Fruit fly (Drosophila melanogaster) whole organism: ENCODE measurements around the gene jdp.

ENCODE experiments used
- CG8478 ChIP-seq: fragments of >200 bp; optimal IDR thresholded peaks from 2 replicates; lab custom pipeline; 2018; ENCODE audit warnings: inconsistent platforms
- Dll ChIP-seq: fragments of >200 bp; optimal IDR thresholded peaks from 2 replicates; lab custom pipeline; 2017
- EcR ChIP-seq, 2 experiments: fragments of >200 bp; optimal IDR thresholded peaks; 2 replicates each; lab custom pipeline; 2017; ENCODE audit warnings: missing biosample characterization in 2 of 2, missing genetic modification characterization in 2 of 2, missing genetic modification reagents in 2 of 2
- pan ChIP-seq: fragments of >200 bp; optimal IDR thresholded peaks from 2 replicates; lab custom pipeline; 2017
- psq ChIP-seq: fragments of >200 bp; optimal IDR thresholded peaks from 2 replicates; lab custom pipeline; 2017
- usp ChIP-seq: fragments of >200 bp; optimal IDR thresholded peaks from 2 replicates; lab custom pipeline; 2017; ENCODE audit warnings: missing biosample characterization, missing genetic modification characterization, mixed read lengths

Gene jdp

dm6 chr3R:30476367-30476766, 50.5 kb downstream of the jdp start, which contains the start of gene spdo:
Gene spdo, plus strand, starts transcription at chr3R:30476684.
- TF ChIP-seq usp (GFP tag; lab: Kevin White, UChicago) (no peak), pan (lab: Kevin White, UChicago) (no peak), CG8478 (no peak), Dll (lab: Kevin White, UChicago) (no peak), EcR (GFP tag; optimal IDR thresholded peaks at IDR 0.05; lab: Kevin White, UChicago) (no peak), psq (lab: Kevin White, UChicago) (no peak)

DNA sequence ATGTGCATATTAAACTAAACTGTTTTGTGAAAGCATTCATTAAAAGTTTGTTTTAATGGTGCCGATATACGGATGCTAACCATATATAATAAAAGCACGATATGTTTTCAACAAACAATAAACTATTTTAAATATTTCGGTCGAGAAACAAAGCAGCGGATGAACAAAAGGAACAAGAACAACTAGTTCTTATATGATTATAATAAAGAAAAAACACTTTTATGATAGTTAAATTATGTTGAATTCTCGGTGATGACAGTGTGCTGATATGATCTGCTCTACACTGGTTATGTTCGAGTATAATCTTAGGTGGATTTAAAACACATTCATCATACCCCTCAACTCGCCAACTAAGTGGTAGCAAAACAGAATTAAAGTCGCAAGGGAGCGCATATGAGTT, 50.9 kb downstream of the jdp start:
- no peak for TF ChIP-seq usp (GFP tag; lab: Kevin White, UChicago)
- peak; percentile 19 for TF ChIP-seq pan (lab: Kevin White, UChicago)

DNA sequence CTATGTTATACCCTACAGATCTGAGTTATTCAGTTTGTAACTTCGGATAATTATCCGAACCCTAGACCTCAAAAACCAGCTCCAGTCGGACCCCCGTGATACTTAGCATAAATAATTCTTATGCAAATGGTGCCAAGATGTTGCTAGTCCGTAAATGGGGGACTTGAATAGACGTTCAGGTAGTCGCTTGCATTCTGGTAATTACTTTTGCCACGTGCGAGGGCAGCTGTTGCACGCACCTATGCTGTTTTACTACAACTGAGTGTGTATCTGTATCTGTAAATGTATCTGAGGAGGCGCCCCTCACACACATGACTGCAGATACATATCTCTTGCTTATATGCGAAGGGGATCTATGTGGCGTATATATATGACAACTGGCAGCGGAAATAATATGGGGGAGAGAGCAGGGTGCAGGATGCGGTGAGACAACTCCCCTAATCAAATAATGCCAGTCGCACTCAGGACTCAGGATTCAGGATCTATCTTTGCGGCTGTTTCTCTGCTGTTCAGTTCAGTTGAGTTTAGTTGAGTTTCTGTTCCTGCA, 52.1 kb downstream of the jdp start:
- TF ChIP-seq CG8478 (no peak), usp (GFP tag; lab: Kevin White, UChicago) (no peak), EcR (GFP tag; optimal IDR thresholded peaks at IDR 0.05; lab: Kevin White, UChicago) (no peak), Dll (lab: Kevin White, UChicago) (no peak), psq (lab: Kevin White, UChicago) (no peak), pan (lab: Kevin White, UChicago) (no peak)

DNA sequence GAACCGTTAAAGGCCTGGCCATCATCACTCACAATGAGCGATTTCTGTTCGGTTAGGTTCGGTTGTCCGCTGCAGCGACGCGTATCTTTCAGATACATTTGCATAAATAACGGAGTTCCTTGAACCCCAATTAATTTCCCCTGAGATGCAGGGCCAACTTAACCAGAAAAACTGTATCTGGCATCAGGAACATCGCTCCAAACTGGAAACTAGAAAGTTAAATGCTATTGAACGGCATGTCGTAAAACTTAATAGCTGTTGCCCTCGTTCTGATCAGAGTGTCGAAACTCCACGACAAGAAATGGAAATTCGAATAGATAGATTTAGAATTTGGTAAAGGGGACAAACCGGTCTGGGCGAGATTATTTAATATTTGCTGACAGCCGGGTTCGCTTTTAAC, 54.5 kb downstream of the jdp start:
- TF ChIP-seq CG8478 (no peak), EcR (GFP tag; optimal IDR thresholded peaks at IDR 0.05; lab: Kevin White, UChicago) (no peak)

DNA sequence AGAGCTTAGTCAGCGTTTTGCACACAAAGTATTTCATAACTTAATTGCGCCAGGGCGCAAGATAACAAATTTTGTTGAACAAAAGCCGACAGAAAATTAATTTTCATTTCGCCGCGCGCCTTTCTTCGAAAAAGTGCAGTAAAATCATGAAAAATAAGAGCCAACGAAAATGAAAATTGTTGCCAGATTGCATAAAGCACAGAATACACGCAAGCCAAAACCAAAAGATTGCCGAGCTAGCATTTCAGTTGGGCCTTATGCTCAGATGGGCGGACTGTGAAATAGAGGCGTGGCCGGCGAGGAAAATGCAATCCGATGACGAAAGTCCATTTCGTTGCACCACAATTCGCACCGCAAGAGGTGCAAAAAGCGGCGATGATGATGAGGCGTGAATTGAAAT, 56.1 kb downstream of the jdp start:
- no peak for TF ChIP-seq EcR (GFP tag; optimal IDR thresholded peaks at IDR 0.05; lab: Kevin White, UChicago)
- TF ChIP-seq CG8478 = no peak
- no peak for TF ChIP-seq psq (lab: Kevin White, UChicago)
- no peak for TF ChIP-seq pan (lab: Kevin White, UChicago)
- no peak for TF ChIP-seq usp (GFP tag; lab: Kevin White, UChicago)
- no peak for TF ChIP-seq Dll (lab: Kevin White, UChicago)

- no peak for TF ChIP-seq pan (lab: Kevin White, UChicago)
- no peak for TF ChIP-seq Dll (lab: Kevin White, UChicago)
- no peak for TF ChIP-seq CG8478
- no peak for TF ChIP-seq psq (lab: Kevin White, UChicago)
- no peak for TF ChIP-seq usp (GFP tag; lab: Kevin White, UChicago)
- TF ChIP-seq EcR (GFP tag; optimal IDR thresholded peaks at IDR 0.05; lab: Kevin White, UChicago) = no peak
Observed at dm6 chr3R:30467062-30467461, 59.8 kb downstream of the jdp start.
